Fruit fly (Drosophila melanogaster): ENCODE measurements around the gene CG32109.

The CG32109 gene

dm6 chr3L:12794532-12794931 lies 49.4 kb downstream of the CG32109 start:
- peak; percentile 47 for TF ChIP-seq CG8478 (optimal IDR thresholded peaks at IDR 0.05)
- no peak for TF ChIP-seq EcR (GFP tag; optimal IDR thresholded peaks at IDR 0.05)

dm6 chr3L:12796077-12796641 lies 51.0 kb downstream of the CG32109 start:
- no peak for TF ChIP-seq psq (optimal IDR thresholded peaks at IDR 0.05)
- no peak for TF ChIP-seq Dll (optimal IDR thresholded peaks at IDR 0.05)
- TF ChIP-seq usp (GFP tag; optimal IDR thresholded peaks at IDR 0.05): no peak
- TF ChIP-seq pan (optimal IDR thresholded peaks at IDR 0.05): no peak
- no peak for TF ChIP-seq EcR (GFP tag; optimal IDR thresholded peaks at IDR 0.05)
- TF ChIP-seq CG8478 (optimal IDR thresholded peaks at IDR 0.05): no peak
